Worm (Caenorhabditis elegans) whole organism, L4 larva: ENCODE measurements around the gene rde-1.

Experiments
- D1046.2 ChIP-seq: fragments of 200-800 bp; sonication (Bioruptor generic); IDR thresholded peaks from 2 replicates; pipeline ENCODE4 v1.3.6; 2022; ENCODE audit warnings: missing genetic modification characterization, missing compliant biosample characterization
- F10B5.3 ChIP-seq: sonication (generic microtip); optimal IDR thresholded peaks from 2 replicates; lab custom pipeline; 2016; ENCODE audit warnings: mild to moderate bottlenecking, missing genetic modification characterization, missing compliant biosample characterization
- F26F4.8 ChIP-seq: fragments of 200-800 bp; sonication (Bioruptor generic); conservative IDR thresholded peaks from 2 replicates; pipeline ENCODE4 v1.3.6; 2022; ENCODE audit warnings: missing genetic modification characterization, missing compliant biosample characterization
- F44E2.7 ChIP-seq: fragments of 200-800 bp; sonication (Bioruptor generic); IDR thresholded peaks from 2 replicates; pipeline ENCODE4 v2.1.2; 2022; ENCODE audit warnings: missing genetic modification characterization, missing compliant biosample characterization
- R02D3.7 ChIP-seq: fragments of 150-350 bp; sonication (generic microtip); optimal IDR thresholded peaks from 3 replicates; lab custom pipeline; 2014; ENCODE audit warnings: missing biosample characterization, missing genetic modification characterization
- Y105C5A.15 ChIP-seq: fragments of 200-800 bp; sonication (Bioruptor generic); IDR thresholded peaks from 2 replicates; pipeline ENCODE4 v1.3.6; 2022; ENCODE audit warnings: missing genetic modification characterization, missing compliant biosample characterization
- Y5F2A.4 ChIP-seq: fragments of 200-800 bp; sonication (Bioruptor generic); optimal IDR thresholded peaks from 2 replicates; lab custom pipeline; 2018; ENCODE audit warnings: mild to moderate bottlenecking, missing genetic modification characterization, missing compliant biosample characterization
- Y75B8A.6 ChIP-seq: fragments of 200-800 bp; sonication (Bioruptor generic); IDR thresholded peaks from 2 replicates; pipeline ENCODE4 v1.3.6; 2022; ENCODE audit warnings: missing genetic modification reagents, missing genetic modification characterization, missing compliant biosample characterization
- ZK337.2 ChIP-seq: fragments of 200-800 bp; sonication (Bioruptor generic); IDR thresholded peaks from 2 replicates; pipeline ENCODE4 v1.3.6; 2022; ENCODE audit warnings: missing genetic modification reagents, missing genetic modification characterization, missing compliant biosample characterization
- aha-1 ChIP-seq: fragments of 150-350 bp; peaks from one replicate; lab custom pipeline; 2014; ENCODE audit warnings: missing biosample characterization, missing genetic modification characterization
- aly-2 ChIP-seq: sonication (generic microtip); optimal IDR thresholded peaks from 2 replicates; lab custom pipeline; 2018; ENCODE audit warnings: missing biosample characterization, missing genetic modification characterization
- arid-1 ChIP-seq: fragments of 200-800 bp; sonication (Bioruptor generic); conservative IDR thresholded peaks from 2 replicates; pipeline ENCODE4 v1.3.6; 2022; ENCODE audit warnings: missing genetic modification reagents, missing genetic modification characterization, missing compliant biosample characterization
- ceh-20 ChIP-seq: fragments of 200-800 bp; sonication (Bioruptor generic); IDR thresholded peaks from 2 replicates; pipeline ENCODE4 v1.3.6; 2022; ENCODE audit warnings: missing genetic modification reagents, missing genetic modification characterization, missing compliant biosample characterization
- ces-1 ChIP-seq: fragments of 150-350 bp; sonication (generic microtip); optimal IDR thresholded peaks from 4 replicates; lab custom pipeline; 2014; ENCODE audit warnings: missing biosample characterization, missing genetic modification reagents, missing genetic modification characterization
- ctbp-1 ChIP-seq: fragments of 200-800 bp; sonication (Bioruptor generic); IDR thresholded peaks from 2 replicates; pipeline ENCODE4 v1.3.6; 2022; ENCODE audit warnings: missing genetic modification reagents, missing genetic modification characterization, missing compliant biosample characterization
- daf-19 ChIP-seq: fragments of 200-800 bp; sonication (Bioruptor generic); conservative IDR thresholded peaks from 2 replicates; pipeline ENCODE4 v1.3.6; 2022; ENCODE audit warnings: missing genetic modification characterization, missing compliant biosample characterization
- dpl-1 ChIP-seq: fragments of 150-350 bp; optimal IDR thresholded peaks from 2 replicates; lab custom pipeline; 2014; ENCODE audit warnings: missing biosample characterization, missing genetic modification reagents, missing genetic modification characterization
- egl-43 ChIP-seq: fragments of 200-800 bp; sonication (Bioruptor generic); IDR thresholded peaks from 2 replicates; pipeline ENCODE4 v1.3.6; 2022; ENCODE audit warnings: missing genetic modification reagents, missing genetic modification characterization, missing compliant biosample characterization
- fos-1 ChIP-seq: fragments of 150-350 bp; optimal IDR thresholded peaks from 2 replicates; lab custom pipeline; 2014; ENCODE audit warnings: missing biosample characterization, missing genetic modification characterization
- hlh-30 ChIP-seq: sonication (generic microtip); optimal IDR thresholded peaks from 2 replicates; lab custom pipeline; 2017; ENCODE audit warnings: antibody characterized with exemption, mild to moderate bottlenecking, missing genetic modification characterization, missing compliant biosample characterization; ENCODE audit not compliant: insufficient read depth
- lin-1 ChIP-seq: fragments of 200-800 bp; sonication (Bioruptor generic); IDR thresholded peaks from 2 replicates; pipeline ENCODE4 v1.3.6; 2022; ENCODE audit warnings: missing genetic modification reagents, missing genetic modification characterization, missing compliant biosample characterization
- lin-38 ChIP-seq: fragments of 200-800 bp; sonication (Bioruptor generic); IDR thresholded peaks from 2 replicates; pipeline ENCODE4 v1.3.6; 2022; ENCODE audit warnings: missing genetic modification reagents, missing genetic modification characterization, missing compliant biosample characterization
- mdt-29 ChIP-seq: fragments of 200-800 bp; sonication (Bioruptor generic); IDR thresholded peaks from 2 replicates; pipeline ENCODE4 v1.3.6; 2022; ENCODE audit warnings: missing genetic modification reagents, missing genetic modification characterization, missing compliant biosample characterization
- mxl-2 ChIP-seq: fragments of 200-800 bp; sonication (Bioruptor generic); conservative IDR thresholded peaks from 2 replicates; pipeline ENCODE4 v1.3.6; 2022; ENCODE audit warnings: missing genetic modification reagents, missing genetic modification characterization, missing compliant biosample characterization
- nhr-102 ChIP-seq: sonication (generic microtip); optimal IDR thresholded peaks from 2 replicates; lab custom pipeline; 2016; ENCODE audit warnings: mild to moderate bottlenecking, missing genetic modification characterization, moderate library complexity, missing compliant biosample characterization
- nhr-237 ChIP-seq: sonication (generic microtip); optimal IDR thresholded peaks from 2 replicates; lab custom pipeline; 2017; ENCODE audit warnings: missing biosample characterization, missing genetic modification characterization
- nhr-28 ChIP-seq: fragments of 150-350 bp; optimal IDR thresholded peaks from 2 replicates; lab custom pipeline; 2014; ENCODE audit warnings: missing biosample characterization, missing genetic modification characterization
- nhr-76 ChIP-seq: fragments of 150-350 bp; optimal IDR thresholded peaks from 2 replicates; lab custom pipeline; 2014; ENCODE audit warnings: missing biosample characterization, missing genetic modification characterization
- pqm-1 ChIP-seq: sonication (generic microtip); optimal IDR thresholded peaks from 2 replicates; lab custom pipeline; 2017; ENCODE audit warnings: missing biosample characterization, missing genetic modification characterization
- sdz-12 ChIP-seq: fragments of 200-800 bp; sonication (Bioruptor generic); optimal IDR thresholded peaks from 2 replicates; lab custom pipeline; 2018; ENCODE audit warnings: mild to moderate bottlenecking, missing genetic modification characterization, missing compliant biosample characterization
- set-16 ChIP-seq: fragments of 200-800 bp; sonication (Bioruptor generic); IDR thresholded peaks from 2 replicates; pipeline ENCODE4 v1.3.6; 2022; ENCODE audit warnings: missing genetic modification reagents, missing genetic modification characterization, missing compliant biosample characterization
- skn-1 ChIP-seq: fragments of 150-350 bp; optimal IDR thresholded peaks from 2 replicates; lab custom pipeline; 2014; ENCODE audit warnings: missing biosample characterization, missing genetic modification characterization
- snpc-1.2 ChIP-seq: fragments of 200-800 bp; sonication (Bioruptor generic); IDR thresholded peaks from 2 replicates; pipeline ENCODE4 v1.3.6; 2022; ENCODE audit warnings: missing genetic modification reagents, missing genetic modification characterization, missing compliant biosample characterization
- snpc-4 ChIP-seq: fragments of 150-350 bp; optimal IDR thresholded peaks from 2 replicates; lab custom pipeline; 2014; ENCODE audit warnings: missing biosample characterization, missing genetic modification characterization
- spr-1 ChIP-seq: sonication (generic microtip); optimal IDR thresholded peaks from 2 replicates; lab custom pipeline; 2016; ENCODE audit warnings: mild to moderate bottlenecking, missing genetic modification characterization, missing compliant biosample characterization
- tag-97 ChIP-seq: fragments of 200-800 bp; sonication (Bioruptor generic); IDR thresholded peaks from 2 replicates; pipeline ENCODE4 v1.3.6; 2022; ENCODE audit warnings: missing genetic modification characterization, missing compliant biosample characterization
- tra-1 ChIP-seq: fragments of 200-800 bp; sonication (Bioruptor generic); IDR thresholded peaks from 2 replicates; pipeline ENCODE4 v1.3.6; 2022; ENCODE audit warnings: missing genetic modification reagents, missing genetic modification characterization, missing compliant biosample characterization
- zag-1 ChIP-seq: fragments of 150-350 bp; optimal IDR thresholded peaks from 2 replicates; lab custom pipeline; 2014; ENCODE audit warnings: missing biosample characterization, missing genetic modification characterization
- zip-2 ChIP-seq: fragments of 150-350 bp; optimal IDR thresholded peaks from 2 replicates; lab custom pipeline; 2014; ENCODE audit warnings: missing biosample characterization, missing genetic modification characterization
- ztf-11 ChIP-seq: fragments of 150-350 bp; optimal IDR thresholded peaks from 2 replicates; lab custom pipeline; 2014; ENCODE audit warnings: missing biosample characterization, missing genetic modification characterization

Gene rde-1

DNA sequence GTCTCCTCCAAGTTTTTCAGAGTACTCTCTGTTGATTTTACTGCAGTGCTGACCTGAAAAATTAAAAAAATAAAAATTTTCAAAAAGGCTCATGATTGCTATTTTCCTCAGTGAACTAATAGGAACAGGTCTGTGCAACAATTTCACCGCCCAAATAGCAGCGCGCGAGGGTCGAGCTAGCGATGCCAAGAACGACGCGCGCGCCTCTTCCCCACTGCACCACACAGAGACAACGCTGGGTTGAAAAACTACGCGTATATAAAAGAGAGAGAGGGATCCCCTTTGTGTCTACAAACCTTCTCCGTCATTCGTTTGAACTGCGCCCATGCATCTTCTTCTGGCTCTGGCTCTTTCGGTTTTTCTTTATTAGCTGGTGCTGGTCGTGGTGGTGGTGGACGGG, 21.3 kb downstream of the rde-1 start (continued):
- peak; percentile 92 for TF ChIP-seq Y5F2A.4 (GFP tag; lab: Kevin White, UChicago)
- peak; percentile 39 for TF ChIP-seq ces-1 (GFP tag; lab: Kevin White, UChicago)
- TF ChIP-seq set-16 (GFP tag; lab: Robert Waterston, UW), result peak; percentile 73
- TF ChIP-seq aha-1, result peak; percentile 95
- peak; percentile 88 for TF ChIP-seq spr-1 (tag; lab: Kevin White, UChicago)
- TF ChIP-seq ztf-11 (tag; lab: Kevin White, UChicago), result no peak
- peak; percentile 86 for TF ChIP-seq ctbp-1 (GFP tag; lab: Robert Waterston, UW)
- no peak for TF ChIP-seq nhr-237 (tag; lab: Kevin White, UChicago)
- 0 out of 2 replicates have a peak, but pooled peaks have one; percentile 41 for TF ChIP-seq tag-97 (GFP tag; lab: Robert Waterston, UW)
- peak; percentile 59; the same call in 1 of the 2 replicates for TF ChIP-seq ZK337.2 (GFP tag; lab: Robert Waterston, UW)
- peak; percentile 86 for TF ChIP-seq daf-19 (GFP tag; lab: Robert Waterston, UW)
- TF ChIP-seq Y75B8A.6 (GFP tag; lab: Robert Waterston, UW), result peak; percentile 87; the same call in 1 of the 2 replicates
- TF ChIP-seq snpc-4 (tag; lab: Kevin White, UChicago), result no peak
- peak; percentile 27 for TF ChIP-seq dpl-1
- no peak for TF ChIP-seq nhr-28 (tag; lab: Kevin White, UChicago)
- no peak for TF ChIP-seq nhr-76 (tag; lab: Kevin White, UChicago)
- TF ChIP-seq skn-1 (tag; lab: Kevin White, UChicago), result no peak
- peak; percentile 57 for TF ChIP-seq zip-2 (tag; lab: Kevin White, UChicago)
- peak; percentile 93 for TF ChIP-seq snpc-1.2 (GFP tag; lab: Robert Waterston, UW)
- no peak for TF ChIP-seq R02D3.7
- peak; percentile 91 for TF ChIP-seq tra-1 (GFP tag; lab: Robert Waterston, UW)
- no peak for TF ChIP-seq zag-1 (tag; lab: Kevin White, UChicago)
- peak; percentile 92 for TF ChIP-seq arid-1 (GFP tag; lab: Robert Waterston, UW)
- no peak for TF ChIP-seq aly-2
- TF ChIP-seq ceh-20 (GFP tag; lab: Robert Waterston, UW), result peak; percentile 83
- peak; percentile 74; the same call in 1 of the 2 replicates for TF ChIP-seq mdt-29
- TF ChIP-seq mxl-2 (GFP tag; lab: Robert Waterston, UW), result peak; percentile 74
- peak; percentile 99 for TF ChIP-seq F26F4.8 (GFP tag; lab: Robert Waterston, UW)
- TF ChIP-seq egl-43, result peak; percentile 99
- peak; percentile 94 for TF ChIP-seq lin-1 (GFP tag; lab: Robert Waterston, UW)
- peak; percentile 62 for TF ChIP-seq hlh-30
- TF ChIP-seq nhr-102 (tag; lab: Kevin White, UChicago), result peak; percentile 75
- peak; percentile 80 for TF ChIP-seq F10B5.3
- TF ChIP-seq, all 104 proteins: peak for 71

DNA sequence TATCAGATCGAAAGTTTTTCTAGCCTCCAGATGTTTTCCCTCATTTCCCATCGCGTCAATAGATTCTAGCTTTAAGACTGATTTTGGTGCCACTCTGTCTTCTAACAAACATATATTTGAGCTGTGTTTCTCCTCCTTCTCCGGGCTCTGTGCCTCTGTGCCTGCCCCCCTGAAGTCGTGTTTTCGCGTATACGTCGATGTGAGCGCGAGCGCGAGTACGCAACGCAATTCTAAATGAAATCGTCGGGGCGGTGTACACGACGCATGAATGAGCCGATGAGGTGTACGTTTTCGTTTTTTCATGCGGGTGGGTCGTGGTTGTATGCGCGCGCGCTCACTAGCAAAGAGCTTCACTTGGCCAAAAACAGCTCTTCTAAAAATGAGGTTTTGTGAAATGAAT, 25.6 kb downstream of the rde-1 start:
- TF ChIP-seq nhr-102 (tag; lab: Kevin White, UChicago) (no peak), F44E2.7 (GFP tag; lab: Robert Waterston, UW) (0 out of 2 replicates have a peak, but pooled peaks have one; percentile 43), fos-1 (tag; lab: Kevin White, UChicago) (no peak), F26F4.8 (GFP tag; lab: Robert Waterston, UW) (no peak), Y105C5A.15 (GFP tag; lab: Robert Waterston, UW) (no peak), set-16 (GFP tag; lab: Robert Waterston, UW) (no peak), lin-38 (no peak), pqm-1 (tag; lab: Kevin White, UChicago) (no peak), sdz-12 (GFP tag; lab: Kevin White, UChicago) (no peak), D1046.2 (GFP tag; lab: Robert Waterston, UW) (0 out of 2 replicates have a peak, but pooled peaks have one; percentile 67), egl-43 (peak; percentile 56; the same call in 1 of the 2 replicates)
